Fruit fly (Drosophila melanogaster): ENCODE data around the gene CG9593.
A peak's percentile ranks its signal among the peaks of the same experiment; 100 is the strongest.

CG9593 gene

DNA sequence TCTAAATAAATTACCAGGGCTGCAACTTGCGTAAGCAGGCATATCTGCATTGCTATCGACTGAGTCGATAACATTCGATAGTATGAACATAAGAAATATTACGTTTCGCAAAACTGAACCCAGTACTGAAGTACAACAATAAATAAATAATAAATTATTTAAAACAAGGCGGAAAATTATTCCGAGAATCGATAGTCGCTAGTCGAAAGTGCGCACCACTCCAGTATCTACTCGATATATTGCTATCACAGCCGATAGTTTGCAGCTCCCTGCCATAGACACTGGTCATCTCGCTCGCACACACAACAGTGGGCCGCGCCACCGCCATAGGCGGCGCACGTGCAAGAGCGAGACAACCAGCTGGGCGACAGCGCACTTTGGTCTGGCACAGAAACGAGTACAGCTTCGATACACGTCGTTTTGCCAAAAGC lies 8.7 kb upstream of the CG9593 start, which contains the start of gene nsl1 (continued):
- TF ChIP-seq sob (GFP tag; IDR thresholded peaks at IDR 0.05): peak; percentile 48
- no peak for TF ChIP-seq CG15479 (GFP tag; optimal IDR thresholded peaks at IDR 0.05)
- TF ChIP-seq Dip3 (GFP tag; optimal IDR thresholded peaks at IDR 0.05): no peak
- TF ChIP-seq Gug (GFP tag; IDR thresholded peaks at IDR 0.05): peak; percentile 27; the same call in 1 of the 4 replicates
- peak; percentile 29 for TF ChIP-seq dmrt11E (tag; optimal IDR thresholded peaks at IDR 0.05)
- no peak for TF ChIP-seq Hmx (GFP tag; optimal IDR thresholded peaks at IDR 0.05)
- peak; percentile 19 for TF ChIP-seq Elba2 (GFP tag; optimal IDR thresholded peaks at IDR 0.05)
- no peak for TF ChIP-seq exex (tag; optimal IDR thresholded peaks at IDR 0.05)
- peak; percentile 95 for TF ChIP-seq Doc3 (GFP tag; IDR thresholded peaks at IDR 0.05; ENCODE audit: partially characterized antibody)
- TF ChIP-seq CG14860 (GFP tag; IDR thresholded peaks at IDR 0.05; ENCODE audit: partially characterized antibody): peak; percentile 97
- TF ChIP-seq CG14441 (GFP tag; IDR thresholded peaks at IDR 0.05): 0 out of 2 replicates have a peak, but pooled peaks have one; percentile 24
- TF ChIP-seq Hr39 (optimal IDR thresholded peaks at IDR 0.05): no peak
- TF ChIP-seq Max (GFP tag; optimal IDR thresholded peaks at IDR 0.05): peak; percentile 41
- peak; percentile 43 for TF ChIP-seq lilli (GFP tag; optimal IDR thresholded peaks at IDR 0.05)
- TF ChIP-seq CG16779 (GFP tag; IDR thresholded peaks at IDR 0.05): no peak
- TF ChIP-seq ttk (GFP tag; IDR thresholded peaks at IDR 0.05): peak; percentile 41; the same call in 1 of the 2 replicates
- no peak for TF ChIP-seq prd (optimal IDR thresholded peaks at IDR 0.05)
- TF ChIP-seq prd (GFP tag; IDR thresholded peaks at IDR 0.05): peak; percentile 73
- no peak for TF ChIP-seq TFAM (GFP tag; optimal IDR thresholded peaks at IDR 0.05)
- no peak for TF ChIP-seq cad (GFP tag; optimal IDR thresholded peaks at IDR 0.05)
- no peak for TF ChIP-seq salm (tag; optimal IDR thresholded peaks at IDR 0.05)
- peak; percentile 44; the same call in 1 of the 2 replicates for TF ChIP-seq sisA (GFP tag; IDR thresholded peaks at IDR 0.05)
- peak; percentile 51; the same call in 1 of the 2 replicates for TF ChIP-seq slbo (GFP tag; IDR thresholded peaks at IDR 0.05)
- TF ChIP-seq Six4 (GFP tag; optimal IDR thresholded peaks at IDR 0.05): peak; percentile 9
- peak; percentile 8 for TF ChIP-seq CG7271 (tag; optimal IDR thresholded peaks at IDR 0.05)
- TF ChIP-seq CG17186 (GFP tag; optimal IDR thresholded peaks at IDR 0.05): peak; percentile 98
- peak; percentile 78 for TF ChIP-seq CG16863 (GFP tag; optimal IDR thresholded peaks at IDR 0.05)
- TF ChIP-seq knrl (GFP tag; IDR thresholded peaks at IDR 0.05; ENCODE audit: partially characterized antibody): peak; percentile 97
- peak; percentile 94 for TF ChIP-seq nerfin-2 (GFP tag; IDR thresholded peaks at IDR 0.05; ENCODE audit: partially characterized antibody)
- peak in 1 of 2 experiments; percentile 5 for TF ChIP-seq crp (GFP tag; optimal IDR thresholded peaks at IDR 0.05)
- peak; percentile 25; the same call in 1 of the 2 replicates for TF ChIP-seq ara (GFP tag; IDR thresholded peaks at IDR 0.05)
- TF ChIP-seq row (GFP tag; IDR thresholded peaks at IDR 0.05): peak; percentile 71
- peak; percentile 20 for TF ChIP-seq ems (GFP tag; optimal IDR thresholded peaks at IDR 0.05)
- peak; percentile 46 for TF ChIP-seq CG4424 (GFP tag; optimal IDR thresholded peaks at IDR 0.05)
- peak; percentile 23 for TF ChIP-seq CG18764 (GFP tag; optimal IDR thresholded peaks at IDR 0.05)
- TF ChIP-seq bbx (GFP tag; IDR thresholded peaks at IDR 0.05; ENCODE audit: partially characterized antibody): peak; percentile 96
- TF ChIP-seq pfk (GFP tag; optimal IDR thresholded peaks at IDR 0.05): no peak
- peak; percentile 84 for TF ChIP-seq Dref (GFP tag; IDR thresholded peaks at IDR 0.05)
- peak; percentile 41; the same call in 1 of the 2 replicates for TF ChIP-seq CG32767 (GFP tag; IDR thresholded peaks at IDR 0.05)
- peak; percentile 9 for TF ChIP-seq Meics (GFP tag; optimal IDR thresholded peaks at IDR 0.05)
- TF ChIP-seq lov (optimal IDR thresholded peaks at IDR 0.05): no peak
- TF ChIP-seq lov (GFP tag; IDR thresholded peaks at IDR 0.05): 0 out of 3 replicates have a peak, but pooled peaks have one; percentile 5
- TF ChIP-seq Pdp1 (GFP tag; optimal IDR thresholded peaks at IDR 0.05): peak in 1 of 2 experiments; percentile 66
- peak; percentile 21 for TF ChIP-seq Sry-β (GFP tag; optimal IDR thresholded peaks at IDR 0.05)
- peak; percentile 62 for TF ChIP-seq CG3847 (GFP tag; IDR thresholded peaks at IDR 0.05)
